Fruit fly (Drosophila melanogaster) whole organism, embryonic: ENCODE data around the gene CG10862.

ENCODE experiments used
- Aef1 ChIP-seq: fragments of 200-800 bp; sonication (Bioruptor generic); IDR thresholded peaks from 3 replicates; pipeline ENCODE4 v1.3.6; 2022; ENCODE audit warnings: missing biosample characterization, missing genetic modification characterization
- CG11085 ChIP-seq: fragments of 200-800 bp; sonication (Bioruptor generic); IDR thresholded peaks from 2 replicates; pipeline ENCODE4 v1.3.6; 2022; ENCODE audit warnings: missing biosample characterization, missing genetic modification characterization
- CG11247 ChIP-seq: fragments of 200-800 bp; sonication (Bioruptor generic); IDR thresholded peaks from 2 replicates; pipeline ENCODE4 v1.3.6; 2022; ENCODE audit warnings: missing biosample characterization, missing genetic modification characterization
- CG13123 ChIP-seq: fragments of 200-800 bp; sonication (Bioruptor generic); optimal IDR thresholded peaks from 2 replicates; lab custom pipeline; 2016; ENCODE audit warnings: missing biosample characterization, missing genetic modification characterization
- CG13624 ChIP-seq: fragments of 200-800 bp; sonication (Bioruptor generic); optimal IDR thresholded peaks from 2 replicates; lab custom pipeline; 2016; ENCODE audit warnings: missing biosample characterization, missing genetic modification characterization
- CG14965 ChIP-seq: fragments of 200-800 bp; sonication (Bioruptor generic); optimal IDR thresholded peaks from 2 replicates; lab custom pipeline; 2016; ENCODE audit warnings: missing biosample characterization, missing genetic modification characterization, borderline replicate concordance
- CG15073 ChIP-seq: fragments of 200-800 bp; sonication (Bioruptor generic); optimal IDR thresholded peaks from 2 replicates; lab custom pipeline; 2016; ENCODE audit warnings: missing biosample characterization, missing genetic modification characterization
- CG1792 ChIP-seq: fragments of 200-800 bp; sonication (Bioruptor generic); optimal IDR thresholded peaks from 2 replicates; lab custom pipeline; 2016; ENCODE audit warnings: missing biosample characterization, missing genetic modification characterization
- CG2129 ChIP-seq: fragments of 200-800 bp; sonication (Bioruptor generic); IDR thresholded peaks from 2 replicates; pipeline ENCODE4 v1.3.6; 2022; ENCODE audit warnings: missing biosample characterization, missing genetic modification characterization; ENCODE audit not compliant: partially characterized antibody
- CG30403 ChIP-seq: fragments of 200-800 bp; sonication (Bioruptor generic); optimal IDR thresholded peaks from 3 replicates; lab custom pipeline; 2016; ENCODE audit warnings: missing biosample characterization, missing genetic modification characterization
- CG32767 ChIP-seq: fragments of 200-800 bp; sonication (Bioruptor generic); IDR thresholded peaks from 2 replicates; pipeline ENCODE4 v1.3.6; 2022; ENCODE audit warnings: missing biosample characterization, missing genetic modification characterization
- CG5180 ChIP-seq: fragments of 200-800 bp; sonication (Bioruptor generic); optimal IDR thresholded peaks from 3 replicates; lab custom pipeline; 2017; ENCODE audit warnings: missing biosample characterization, missing genetic modification characterization, mild to moderate bottlenecking, moderate library complexity, missing genetic modification reagents
- CG6683 ChIP-seq: fragments of 200-800 bp; sonication (Bioruptor generic); optimal IDR thresholded peaks from 2 replicates; lab custom pipeline; 2017; ENCODE audit warnings: missing biosample characterization, mild to moderate bottlenecking, missing genetic modification characterization, missing genetic modification reagents
- CG6854 ChIP-seq: fragments of 200-800 bp; sonication (Bioruptor generic); optimal IDR thresholded peaks from 3 replicates; lab custom pipeline; 2017; ENCODE audit warnings: missing biosample characterization, mild to moderate bottlenecking, missing genetic modification characterization
- CG8359 ChIP-seq: fragments of 200-800 bp; sonication (Bioruptor generic); optimal IDR thresholded peaks from 2 replicates; lab custom pipeline; 2017; ENCODE audit warnings: missing biosample characterization, mild to moderate bottlenecking, missing genetic modification characterization, borderline replicate concordance
- CG9437 ChIP-seq: fragments of 200-800 bp; sonication (Bioruptor generic); optimal IDR thresholded peaks from 2 replicates; lab custom pipeline; 2018; ENCODE audit warnings: missing biosample characterization, mild to moderate bottlenecking, missing genetic modification characterization
- CG9876 ChIP-seq: fragments of 200-800 bp; sonication (Bioruptor generic); optimal IDR thresholded peaks from 2 replicates; lab custom pipeline; 2016; ENCODE audit warnings: missing biosample characterization, missing genetic modification characterization
- CkIIα-i1 ChIP-seq: fragments of 200-800 bp; sonication (Bioruptor generic); IDR thresholded peaks from 2 replicates; pipeline ENCODE4 v1.3.6; 2022; ENCODE audit warnings: missing biosample characterization, missing genetic modification characterization
- CoRest ChIP-seq: fragments of 200-800 bp; sonication (Bioruptor generic); optimal IDR thresholded peaks from 3 replicates; lab custom pipeline; 2018; ENCODE audit warnings: missing biosample characterization, mild to moderate bottlenecking, missing genetic modification characterization, moderate library complexity
- Dek ChIP-seq: fragments of 200-800 bp; sonication (Bioruptor generic); optimal IDR thresholded peaks from 3 replicates; lab custom pipeline; 2019; ENCODE audit warnings: missing biosample characterization, mild to moderate bottlenecking, missing genetic modification characterization, moderate library complexity
- Dfd ChIP-seq, 2 experiments: fragments of >200 bp; optimal IDR thresholded peaks; 2 replicates each; lab custom pipeline; 2017; ENCODE audit warnings: missing biosample characterization in 2 of 2, missing genetic modification characterization in 2 of 2
- Dref ChIP-seq: fragments of 200-800 bp; sonication (Bioruptor generic); IDR thresholded peaks from 2 replicates; pipeline ENCODE4 v1.3.6; 2022; ENCODE audit warnings: missing biosample characterization, missing genetic modification characterization
- GATAe ChIP-seq: fragments of 200-800 bp; sonication (Bioruptor generic); conservative IDR thresholded peaks from 2 replicates; pipeline ENCODE4 v1.3.6; 2022; ENCODE audit warnings: missing biosample characterization, missing genetic modification characterization
- HLH54F ChIP-seq: fragments of 200-800 bp; sonication (Bioruptor generic); optimal IDR thresholded peaks from 3 replicates; lab custom pipeline; 2016; ENCODE audit warnings: missing biosample characterization, missing genetic modification characterization
- Nf-YA ChIP-seq: fragments of 200-800 bp; sonication (Bioruptor generic); IDR thresholded peaks from 2 replicates; pipeline ENCODE4 v1.3.6; 2022; ENCODE audit warnings: missing biosample characterization, missing genetic modification characterization
- Scr ChIP-seq: fragments of 200-800 bp; sonication (Bioruptor generic); IDR thresholded peaks from 2 replicates; pipeline ENCODE4 v1.3.6; 2022; ENCODE audit warnings: missing biosample characterization, missing genetic modification characterization; ENCODE audit not compliant: partially characterized antibody
- ato ChIP-seq: fragments of 200-800 bp; sonication (Bioruptor generic); IDR thresholded peaks from 2 replicates; pipeline ENCODE4 v1.3.6; 2022; ENCODE audit warnings: missing biosample characterization, missing genetic modification characterization; ENCODE audit not compliant: partially characterized antibody
- bowl ChIP-seq: fragments of 200-800 bp; sonication (Bioruptor generic); IDR thresholded peaks from 2 replicates; pipeline ENCODE4 v1.3.6; 2022; ENCODE audit warnings: missing biosample characterization, missing genetic modification characterization
- bsh ChIP-seq, 2 experiments: fragments of 200-800 bp; sonication (Bioruptor generic); optimal IDR thresholded peaks; 2 replicates each; lab custom pipeline; 2017 to 2018; ENCODE audit warnings: mild to moderate bottlenecking in 2 of 2, missing biosample characterization in 2 of 2, missing genetic modification characterization in 2 of 2, moderate library complexity in 1 of 2
- cad ChIP-seq: fragments of >200 bp; optimal IDR thresholded peaks from 2 replicates; lab custom pipeline; 2017; ENCODE audit warnings: missing biosample characterization, missing genetic modification characterization
- caup ChIP-seq: fragments of 200-800 bp; sonication (Bioruptor generic); optimal IDR thresholded peaks from 3 replicates; lab custom pipeline; 2017; ENCODE audit warnings: missing biosample characterization, mild to moderate bottlenecking, missing genetic modification characterization, moderate library complexity; ENCODE audit not compliant: severe bottlenecking
- corto ChIP-seq: fragments of 200-800 bp; sonication (Bioruptor generic); optimal IDR thresholded peaks from 2 replicates; lab custom pipeline; 2016; ENCODE audit warnings: missing biosample characterization, mild to moderate bottlenecking, missing genetic modification characterization, moderate library complexity
- crol ChIP-seq: fragments of 200-800 bp; sonication (Bioruptor generic); IDR thresholded peaks from 2 replicates; pipeline ENCODE4 v1.3.6; 2022; ENCODE audit warnings: missing biosample characterization, missing genetic modification characterization
- crp ChIP-seq, 2 experiments: fragments of 200-800 bp; sonication (Bioruptor generic); optimal IDR thresholded peaks; 2 replicates in 1 of 2; 3 replicates in 1 of 2; lab custom pipeline; 2017; ENCODE audit warnings: missing biosample characterization in 2 of 2, missing genetic modification characterization in 2 of 2, mild to moderate bottlenecking in 1 of 2, moderate library complexity in 1 of 2
- en ChIP-seq: fragments of 200-800 bp; sonication (Bioruptor generic); optimal IDR thresholded peaks from 2 replicates; lab custom pipeline; 2016; ENCODE audit warnings: missing biosample characterization, missing genetic modification characterization
- fru ChIP-seq: fragments of >200 bp; optimal IDR thresholded peaks from 2 replicates; lab custom pipeline; 2017
- gsb ChIP-seq: fragments of 200-800 bp; sonication (Bioruptor generic); IDR thresholded peaks from 2 replicates; pipeline ENCODE4 v1.3.6; 2022; ENCODE audit warnings: missing biosample characterization, missing genetic modification characterization
- inv ChIP-seq: fragments of 200-800 bp; sonication (Bioruptor generic); IDR thresholded peaks from 2 replicates; pipeline ENCODE4 v1.3.6; 2022; ENCODE audit warnings: missing biosample characterization, missing genetic modification characterization; ENCODE audit not compliant: partially characterized antibody
- kni ChIP-seq: fragments of 200-800 bp; sonication (Bioruptor generic); optimal IDR thresholded peaks from 3 replicates; lab custom pipeline; 2017; ENCODE audit warnings: mild to moderate bottlenecking, missing biosample characterization, missing genetic modification reagents, missing genetic modification characterization
- knrl ChIP-seq: fragments of 200-800 bp; sonication (Bioruptor generic); IDR thresholded peaks from 3 replicates; pipeline ENCODE4 v1.3.6; 2022; ENCODE audit warnings: missing biosample characterization, missing genetic modification characterization; ENCODE audit not compliant: partially characterized antibody
- nmo ChIP-seq: fragments of 200-800 bp; sonication (Bioruptor generic); optimal IDR thresholded peaks from 2 replicates; lab custom pipeline; 2018; ENCODE audit warnings: missing biosample characterization, mild to moderate bottlenecking, missing genetic modification characterization, moderate library complexity
- org-1 ChIP-seq: fragments of 200-800 bp; sonication (Bioruptor generic); optimal IDR thresholded peaks from 2 replicates; lab custom pipeline; 2017; ENCODE audit warnings: missing biosample characterization, missing genetic modification characterization
- pan ChIP-seq, 4 experiments: fragments of >200 bp in 3 of 4; fragments of 200-800 bp in 1 of 4; sonication (Bioruptor generic) in 1 of 4; optimal IDR thresholded peaks in 3 of 4; IDR thresholded peaks in 1 of 4; 2 replicates each; pipeline versions ENCODE4 v1.3.6 to Lab custom; 2017 to 2022; ENCODE audit warnings: missing biosample characterization in 2 of 4, missing genetic modification characterization in 2 of 4, mixed read lengths in 1 of 4
- pho ChIP-seq: fragments of 200-800 bp; sonication (Bioruptor generic); optimal IDR thresholded peaks from 2 replicates; lab custom pipeline; 2016; ENCODE audit warnings: missing biosample characterization, missing genetic modification characterization
- pzg ChIP-seq: fragments of 200-800 bp; sonication (Bioruptor generic); optimal IDR thresholded peaks from 3 replicates; lab custom pipeline; 2018; ENCODE audit warnings: missing biosample characterization, mild to moderate bottlenecking, missing genetic modification characterization, moderate library complexity
- sd ChIP-seq: fragments of 200-800 bp; sonication (Bioruptor generic); optimal IDR thresholded peaks from 3 replicates; lab custom pipeline; 2018; ENCODE audit warnings: missing biosample characterization, mild to moderate bottlenecking, missing genetic modification characterization, moderate library complexity
- sim ChIP-seq: fragments of 200-800 bp; sonication (Bioruptor generic); IDR thresholded peaks from 2 replicates; pipeline ENCODE4 v1.3.6; 2022; ENCODE audit warnings: missing biosample characterization, missing genetic modification characterization
- tgo ChIP-seq: fragments of 200-800 bp; sonication (Bioruptor generic); IDR thresholded peaks from 3 replicates; pipeline ENCODE4 v1.3.6; 2022; ENCODE audit warnings: missing biosample characterization, missing genetic modification characterization
- trh ChIP-seq: fragments of 200-800 bp; sonication (Bioruptor generic); optimal IDR thresholded peaks from 2 replicates; lab custom pipeline; 2016; ENCODE audit warnings: missing biosample characterization, missing genetic modification characterization

The CG10862 gene

DNA sequence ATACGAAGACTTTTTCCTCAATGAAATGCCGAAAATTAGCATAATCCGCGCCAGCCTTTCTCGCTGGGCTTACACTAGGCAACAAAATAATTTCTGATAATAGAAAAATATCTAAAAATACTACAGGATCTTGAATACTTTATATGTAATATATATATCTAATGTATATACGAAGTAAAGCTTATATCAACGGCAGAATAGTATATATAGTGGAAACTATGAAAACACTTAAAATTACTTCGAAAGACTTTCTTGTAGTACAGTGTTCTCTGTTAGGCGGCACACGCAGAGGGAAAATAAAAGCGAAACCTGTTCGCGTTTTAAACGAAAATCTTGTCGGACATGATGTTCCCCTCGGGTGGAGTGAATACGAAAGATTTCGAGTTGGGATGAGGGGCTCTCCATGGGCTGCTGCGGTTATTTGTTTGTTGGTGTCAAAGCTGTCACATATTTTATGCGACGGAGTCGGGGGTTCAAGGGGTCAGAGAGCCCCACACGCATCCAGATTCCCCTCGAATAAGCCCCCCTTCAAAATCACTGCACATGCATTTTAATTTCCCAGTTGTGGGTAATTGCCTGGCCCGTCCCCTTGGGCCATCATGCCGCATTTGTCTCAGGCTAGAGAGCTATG, 20.3 kb downstream of the CG10862 start (continued):
- TF ChIP-seq crol (GFP tag; lab: Robert Waterston, UW), result 0 out of 2 replicates have a peak, but pooled peaks have one; percentile 10
- TF ChIP-seq CG6683 (GFP tag; lab: Kevin White, UChicago), result peak; percentile 13
- TF ChIP-seq inv (GFP tag; lab: Robert Waterston, UW), result no peak
- TF ChIP-seq gsb (GFP tag; lab: Robert Waterston, UW), result no peak
- peak; percentile 75 for TF ChIP-seq CoRest (tag; lab: Kevin White, UChicago)
- no peak for TF ChIP-seq pzg (GFP tag; lab: Kevin White, UChicago)
- TF ChIP-seq ato, result no peak
- TF ChIP-seq CG2129 (GFP tag; lab: Robert Waterston, UW), result no peak
- peak; percentile 2 to 85 for TF ChIP-seq bsh (GFP tag; optimal IDR thresholded peaks at IDR 0.05; lab: Kevin White, UChicago)
- TF ChIP-seq CG32767 (GFP tag; lab: Robert Waterston, UW), result 0 out of 2 replicates have a peak, but pooled peaks have one; percentile 15
- TF ChIP-seq en (GFP tag; lab: Kevin White, UChicago), result no peak
- no peak for TF ChIP-seq CG11247 (GFP tag; lab: Robert Waterston, UW)
- no peak for TF ChIP-seq CG13624
- TF ChIP-seq HLH54F, result no peak
- TF ChIP-seq fru (lab: Kevin White, UChicago), result no peak
- no peak for TF ChIP-seq Nf-YA (GFP tag; lab: Robert Waterston, UW)
- TF ChIP-seq sim (GFP tag; lab: Robert Waterston, UW), result no peak
- TF ChIP-seq sd (tag; lab: Kevin White, UChicago), result peak; percentile 33
- no peak for TF ChIP-seq pho (GFP tag; lab: Kevin White, UChicago)
- TF ChIP-seq CG6854 (GFP tag; lab: Kevin White, UChicago), result no peak
- TF ChIP-seq Dfd (GFP tag; optimal IDR thresholded peaks at IDR 0.05; lab: Kevin White, UChicago), result no peak
- TF ChIP-seq CG30403 (GFP tag; lab: Kevin White, UChicago), result peak; percentile 49
- no peak for TF ChIP-seq pan (optimal IDR thresholded peaks at IDR 0.05; lab: Kevin White, UChicago)
- TF ChIP-seq pan (GFP tag; optimal IDR thresholded peaks at IDR 0.05 in 1 of 2, IDR thresholded peaks at IDR 0.05 in 1 of 2), result peak in 1 of 2 experiments; percentile 65
- TF ChIP-seq CG9876, result no peak
- TF ChIP-seq Scr, result no peak
- TF ChIP-seq CG11085 (GFP tag; lab: Robert Waterston, UW), result no peak
- no peak for TF ChIP-seq CG15073
- no peak for TF ChIP-seq corto (GFP tag; lab: Kevin White, UChicago)
- no peak for TF ChIP-seq CkIIα-i1
- peak; percentile 52 for TF ChIP-seq kni (GFP tag; lab: Kevin White, UChicago)
- TF ChIP-seq crp (GFP tag; optimal IDR thresholded peaks at IDR 0.05; lab: Kevin White, UChicago), result no peak
- peak; percentile 2 for TF ChIP-seq caup (GFP tag; lab: Kevin White, UChicago)
- TF ChIP-seq nmo, result peak; percentile 80
- TF ChIP-seq bowl (GFP tag; lab: Robert Waterston, UW), result no peak
- TF ChIP-seq Dek (tag; lab: Kevin White, UChicago), result peak; percentile 22
- TF ChIP-seq CG5180 (GFP tag; lab: Kevin White, UChicago), result peak; percentile 42
- no peak for TF ChIP-seq trh
- no peak for TF ChIP-seq GATAe (GFP tag; lab: Robert Waterston, UW)
- no peak for TF ChIP-seq Dref (GFP tag; lab: Robert Waterston, UW)
- TF ChIP-seq Aef1 (GFP tag; lab: Robert Waterston, UW), result no peak
- no peak for TF ChIP-seq cad (GFP tag; lab: Kevin White, UChicago)
- peak; percentile 35; the same call in 2 of the 3 replicates for TF ChIP-seq tgo (GFP tag; lab: Robert Waterston, UW)
- peak; percentile 29 for TF ChIP-seq CG8359 (GFP tag; lab: Kevin White, UChicago)
- TF ChIP-seq knrl (GFP tag; lab: Robert Waterston, UW), result no peak
- no peak for TF ChIP-seq CG13123 (GFP tag; lab: Kevin White, UChicago)
- no peak for TF ChIP-seq CG1792
- peak; percentile 42 for TF ChIP-seq org-1 (GFP tag; lab: Kevin White, UChicago)
- TF ChIP-seq CG9437, result peak; percentile 24
- no peak for TF ChIP-seq CG14965 (GFP tag; lab: Kevin White, UChicago)
